Worm (Caenorhabditis elegans): ENCODE data around the gene T06A1.5.

The T06A1.5 gene

DNA sequence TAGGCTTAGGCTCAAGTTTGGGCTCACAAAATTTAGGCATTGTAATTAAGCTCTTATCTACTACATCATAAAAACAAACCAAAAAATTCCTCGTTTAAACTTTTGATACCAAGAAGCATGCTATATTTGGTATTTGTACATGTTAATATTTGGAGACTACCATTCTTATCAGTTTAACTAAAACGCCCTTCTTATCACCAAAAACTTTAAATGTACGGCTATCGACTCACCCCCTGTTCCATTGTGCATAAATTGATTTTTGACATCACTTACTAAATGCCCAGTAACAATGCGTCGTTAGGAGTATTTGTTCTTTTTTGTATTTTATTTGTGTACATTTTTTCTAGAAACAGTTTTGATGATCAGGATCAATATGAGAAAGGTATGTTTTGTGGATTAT, at the start of gene T06A1.5:
Gene T06A1.5, plus strand, starts transcription at position 209 of the 400 bp plus-strand sequence.
- no peak for TF ChIP-seq zip-8 (tag; optimal IDR thresholded peaks at IDR 0.05)
- no peak for TF ChIP-seq ceh-83 (GFP tag; optimal IDR thresholded peaks at IDR 0.05)
- TF ChIP-seq elt-3 (tag; optimal IDR thresholded peaks at IDR 0.05): no peak
- no peak for TF ChIP-seq hlh-1 (tag; optimal IDR thresholded peaks at IDR 0.05)
- no peak for TF ChIP-seq lin-32 (GFP tag; optimal IDR thresholded peaks at IDR 0.05)
- TF ChIP-seq mab-5 (tag; optimal IDR thresholded peaks at IDR 0.05): no peak
- TF ChIP-seq unc-62 (GFP tag; optimal IDR thresholded peaks at IDR 0.05): no peak
- TF ChIP-seq nhr-237 (tag; optimal IDR thresholded peaks at IDR 0.05): no peak
- no peak for TF ChIP-seq mls-2 (tag; optimal IDR thresholded peaks at IDR 0.05)

DNA sequence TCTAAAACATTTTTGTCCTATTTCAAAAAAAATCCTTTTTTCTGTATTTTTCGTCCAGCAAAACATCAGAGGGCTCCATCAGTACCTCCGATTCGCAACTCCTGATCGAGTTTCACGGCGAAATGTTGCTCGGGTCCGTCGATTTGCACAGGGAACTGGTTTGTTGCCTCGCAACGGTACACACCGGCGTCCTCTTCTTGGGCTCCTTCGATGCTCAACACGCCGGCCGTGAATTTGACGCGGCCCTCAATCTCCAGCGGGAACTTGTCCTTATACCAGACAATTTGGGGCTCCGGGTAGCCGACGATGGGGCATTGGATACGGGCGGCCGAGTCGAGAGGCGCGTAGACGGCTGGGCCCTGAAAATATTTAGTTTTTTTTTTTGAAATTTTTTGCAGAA, 49.0 kb upstream of the T06A1.5 start:
- no peak for TF ChIP-seq snpc-4 (tag; optimal IDR thresholded peaks at IDR 0.05)
- TF ChIP-seq pha-4 (tag; optimal IDR thresholded peaks at IDR 0.05): no peak
- no peak for TF ChIP-seq elt-3 (tag; optimal IDR thresholded peaks at IDR 0.05)
- TF ChIP-seq mab-5 (tag; optimal IDR thresholded peaks at IDR 0.05): no peak
- no peak for TF ChIP-seq mep-1 (tag; optimal IDR thresholded peaks at IDR 0.05)
- no peak for TF ChIP-seq cnd-1 (tag; optimal IDR thresholded peaks at IDR 0.05)
- no peak for TF ChIP-seq ham-2 (GFP tag; optimal IDR thresholded peaks at IDR 0.05)
- TF ChIP-seq nhr-237 (tag; optimal IDR thresholded peaks at IDR 0.05): no peak
- TF ChIP-seq lsy-2 (tag; optimal IDR thresholded peaks at IDR 0.05): no peak
- no peak for TF ChIP-seq elt-1 (tag; optimal IDR thresholded peaks at IDR 0.05; ENCODE audit: borderline replicate concordance, insufficient read depth)
- TF ChIP-seq nhr-28 (tag; optimal IDR thresholded peaks at IDR 0.05): no peak

- no peak for TF ChIP-seq flh-1 (GFP tag; optimal IDR thresholded peaks at IDR 0.05)
- TF ChIP-seq ztf-11 (tag; optimal IDR thresholded peaks at IDR 0.05): no peak
- TF ChIP-seq unc-120 (tag; optimal IDR thresholded peaks at IDR 0.05; ENCODE audit: poor library complexity, severe bottlenecking): no peak
- no peak for TF ChIP-seq sptf-1 (tag; optimal IDR thresholded peaks at IDR 0.05)
- TF ChIP-seq ces-1 (GFP tag; optimal IDR thresholded peaks at IDR 0.05): no peak
- no peak for TF ChIP-seq cnd-1 (tag; optimal IDR thresholded peaks at IDR 0.05)
- no peak for TF ChIP-seq mep-1 (tag; optimal IDR thresholded peaks at IDR 0.05)
- TF ChIP-seq ceh-83 (GFP tag; optimal IDR thresholded peaks at IDR 0.05): no peak
These were observed 43.9 kb upstream of the T06A1.5 start for ce11 chrV:1883131-1883530.

- TF ChIP-seq nhr-12 (tag; optimal IDR thresholded peaks at IDR 0.05): no peak
- TF ChIP-seq mls-2 (tag; optimal IDR thresholded peaks at IDR 0.05): no peak
- TF ChIP-seq nhr-76 (tag; optimal IDR thresholded peaks at IDR 0.05): no peak
- no peak for TF ChIP-seq nhr-2 (tag; optimal IDR thresholded peaks at IDR 0.05)
- no peak for TF ChIP-seq unc-120 (tag; optimal IDR thresholded peaks at IDR 0.05; ENCODE audit: poor library complexity, severe bottlenecking)
- no peak for TF ChIP-seq M03D4.4 (tag; optimal IDR thresholded peaks at IDR 0.05)
- no peak for TF ChIP-seq nhr-237 (tag; optimal IDR thresholded peaks at IDR 0.05)
- no peak for TF ChIP-seq snpc-4 (tag; optimal IDR thresholded peaks at IDR 0.05)
- no peak for TF ChIP-seq blmp-1 (tag; optimal IDR thresholded peaks at IDR 0.05)
- no peak for TF ChIP-seq unc-62 (GFP tag; optimal IDR thresholded peaks at IDR 0.05)
- TF ChIP-seq unc-39 (tag; optimal IDR thresholded peaks at IDR 0.05): no peak
- no peak for TF ChIP-seq hlh-1 (tag; optimal IDR thresholded peaks at IDR 0.05)
- TF ChIP-seq ztf-11 (tag; optimal IDR thresholded peaks at IDR 0.05): no peak
- TF ChIP-seq cnd-1 (tag; optimal IDR thresholded peaks at IDR 0.05): no peak
- no peak for TF ChIP-seq lin-13 (tag; optimal IDR thresholded peaks at IDR 0.05)
- no peak for TF ChIP-seq nhr-28 (tag; optimal IDR thresholded peaks at IDR 0.05)
These were observed 40.0 kb upstream of the T06A1.5 start for ce11 chrV:1886997-1887396.

DNA sequence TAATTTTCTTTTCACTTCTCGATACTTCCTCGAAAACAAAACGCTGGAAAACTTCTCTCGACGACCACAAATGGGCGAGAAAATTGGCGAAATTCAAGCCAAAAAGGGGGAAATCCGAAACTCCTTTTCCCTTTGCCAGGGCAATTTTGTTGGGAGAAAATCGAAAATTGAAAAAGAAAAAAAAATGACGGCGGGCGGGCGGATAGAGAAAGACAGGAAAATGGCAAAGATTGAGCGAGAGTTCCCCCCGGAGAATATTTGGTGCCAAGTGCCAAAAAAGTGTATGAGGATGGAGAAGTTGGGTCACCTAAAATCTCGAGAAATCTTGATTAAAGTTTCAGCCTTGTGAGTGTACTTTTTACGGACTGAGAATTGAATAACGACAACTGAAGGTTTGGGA, 38.7 kb upstream of the T06A1.5 start:
- TF ChIP-seq tbx-8 (GFP tag; optimal IDR thresholded peaks at IDR 0.05): no peak
- no peak for TF ChIP-seq hlh-1 (tag; optimal IDR thresholded peaks at IDR 0.05)
- no peak for TF ChIP-seq drap-1 (GFP tag; optimal IDR thresholded peaks at IDR 0.05)
- no peak for TF ChIP-seq nhr-12 (tag; optimal IDR thresholded peaks at IDR 0.05)
- TF ChIP-seq ceh-43 (GFP tag; optimal IDR thresholded peaks at IDR 0.05): no peak
- no peak for TF ChIP-seq elt-1 (tag; optimal IDR thresholded peaks at IDR 0.05; ENCODE audit: borderline replicate concordance, insufficient read depth)
- no peak for TF ChIP-seq snpc-4 (tag; optimal IDR thresholded peaks at IDR 0.05)
- TF ChIP-seq nhr-76 (tag; optimal IDR thresholded peaks at IDR 0.05): no peak
- TF ChIP-seq lin-13 (tag; optimal IDR thresholded peaks at IDR 0.05): no peak
- no peak for TF ChIP-seq sem-2 (GFP tag; optimal IDR thresholded peaks at IDR 0.05)
- TF ChIP-seq bed-3 (GFP tag; optimal IDR thresholded peaks at IDR 0.05): no peak
- TF ChIP-seq ceh-83 (GFP tag; optimal IDR thresholded peaks at IDR 0.05): no peak
- TF ChIP-seq mep-1 (tag; optimal IDR thresholded peaks at IDR 0.05): no peak
- TF ChIP-seq elt-3 (tag; optimal IDR thresholded peaks at IDR 0.05): no peak
- TF ChIP-seq lsy-2 (tag; optimal IDR thresholded peaks at IDR 0.05): no peak
- no peak for TF ChIP-seq ham-2 (GFP tag; optimal IDR thresholded peaks at IDR 0.05)
- no peak for TF ChIP-seq nhr-237 (tag; optimal IDR thresholded peaks at IDR 0.05)
- TF ChIP-seq blmp-1 (tag; optimal IDR thresholded peaks at IDR 0.05): no peak
